Worm (Caenorhabditis elegans) whole organism, late embryonic: Measurements from ENCODE around the gene elp-1.

ENCODE experiments used
- F13H6.1 ChIP-seq: sonication (generic microtip); optimal IDR thresholded peaks from 2 replicates; lab custom pipeline; 2016; ENCODE audit warnings: missing genetic modification characterization, missing compliant biosample characterization
- K09A11.1 ChIP-seq: sonication (generic microtip); optimal IDR thresholded peaks from 2 replicates; lab custom pipeline; 2017; ENCODE audit warnings: antibody characterized with exemption, mild to moderate bottlenecking, missing genetic modification characterization, missing compliant biosample characterization; ENCODE audit not compliant: insufficient read depth
- T23F11.4 ChIP-seq: fragments of 200-800 bp; sonication (Bioruptor generic); optimal IDR thresholded peaks from 2 replicates; lab custom pipeline; 2018; ENCODE audit warnings: mild to moderate bottlenecking, missing genetic modification characterization, missing compliant biosample characterization
- Y22D7AL.16 ChIP-seq: sonication (generic microtip); optimal IDR thresholded peaks from 2 replicates; lab custom pipeline; 2016; ENCODE audit warnings: missing genetic modification characterization, missing compliant biosample characterization
- ahr-1 ChIP-seq: sonication (generic microtip); optimal IDR thresholded peaks from 2 replicates; lab custom pipeline; 2016; ENCODE audit warnings: missing genetic modification characterization, missing compliant biosample characterization
- ceh-18 ChIP-seq: sonication (generic microtip); optimal IDR thresholded peaks from 2 replicates; lab custom pipeline; 2016; ENCODE audit warnings: missing genetic modification characterization, missing compliant biosample characterization
- ceh-24 ChIP-seq: sonication (generic microtip); optimal IDR thresholded peaks from 2 replicates; lab custom pipeline; 2016; ENCODE audit warnings: mild to moderate bottlenecking, missing genetic modification characterization, missing compliant biosample characterization
- ceh-30 ChIP-seq: fragments of 150-350 bp; optimal IDR thresholded peaks from 2 replicates; lab custom pipeline; 2014; ENCODE audit warnings: missing biosample characterization, missing genetic modification characterization
- ceh-34 ChIP-seq: sonication (generic microtip); optimal IDR thresholded peaks from 2 replicates; lab custom pipeline; 2016; ENCODE audit warnings: mild to moderate bottlenecking, missing genetic modification characterization, missing compliant biosample characterization
- ceh-45 ChIP-seq: fragments of 200-800 bp; sonication (Bioruptor generic); IDR thresholded peaks from 2 replicates; pipeline ENCODE4 v1.3.6; 2022; ENCODE audit warnings: missing genetic modification reagents, missing genetic modification characterization, missing compliant biosample characterization
- ceh-48 ChIP-seq: sonication (generic microtip); optimal IDR thresholded peaks from 2 replicates; lab custom pipeline; 2016; ENCODE audit warnings: missing genetic modification characterization, inconsistent platforms, missing compliant biosample characterization
- ceh-9 ChIP-seq: sonication (generic microtip); optimal IDR thresholded peaks from 2 replicates; lab custom pipeline; 2016; ENCODE audit warnings: mild to moderate bottlenecking, missing genetic modification characterization, inconsistent platforms, missing compliant biosample characterization
- che-1 ChIP-seq: sonication (generic microtip); optimal IDR thresholded peaks from 2 replicates; lab custom pipeline; 2016; ENCODE audit warnings: mild to moderate bottlenecking, missing genetic modification characterization, missing compliant biosample characterization
- dve-1 ChIP-seq: sonication (generic microtip); optimal IDR thresholded peaks from 2 replicates; lab custom pipeline; 2017; ENCODE audit warnings: antibody characterized with exemption, mild to moderate bottlenecking, missing genetic modification characterization, missing compliant biosample characterization
- ets-4 ChIP-seq: sonication (generic microtip); optimal IDR thresholded peaks from 2 replicates; lab custom pipeline; 2016; ENCODE audit warnings: missing genetic modification characterization, missing compliant biosample characterization
- hlh-30 ChIP-seq: sonication (generic microtip); optimal IDR thresholded peaks from 2 replicates; lab custom pipeline; 2017; ENCODE audit warnings: antibody characterized with exemption, missing genetic modification characterization, missing compliant biosample characterization; ENCODE audit not compliant: insufficient read depth
- lin-11 ChIP-seq: fragments of 200-800 bp; sonication (Bioruptor generic); optimal IDR thresholded peaks from 2 replicates; lab custom pipeline; 2018; ENCODE audit warnings: mild to moderate bottlenecking, missing genetic modification characterization, missing compliant biosample characterization
- madf-2 ChIP-seq: sonication (generic microtip); optimal IDR thresholded peaks from 2 replicates; lab custom pipeline; 2017; ENCODE audit warnings: missing genetic modification characterization, missing compliant biosample characterization
- nfya-1 ChIP-seq: sonication (generic microtip); optimal IDR thresholded peaks from 2 replicates; lab custom pipeline; 2017; ENCODE audit warnings: missing genetic modification characterization, mild to moderate bottlenecking, missing compliant biosample characterization, antibody characterized with exemption, moderate library complexity
- nhr-232 ChIP-seq: sonication (generic microtip); optimal IDR thresholded peaks from 2 replicates; lab custom pipeline; 2016; ENCODE audit warnings: missing genetic modification characterization, missing compliant biosample characterization
- pat-9 ChIP-seq: fragments of 200-800 bp; sonication (Bioruptor generic); optimal IDR thresholded peaks from 2 replicates; lab custom pipeline; 2018; ENCODE audit warnings: mild to moderate bottlenecking, missing genetic modification characterization, moderate library complexity, missing compliant biosample characterization
- pax-1 ChIP-seq: fragments of 150-350 bp; optimal IDR thresholded peaks from 2 replicates; lab custom pipeline; 2014; ENCODE audit warnings: missing biosample characterization, missing genetic modification characterization
- pha-2 ChIP-seq: sonication (generic microtip); optimal IDR thresholded peaks from 2 replicates; lab custom pipeline; 2017; ENCODE audit warnings: mild to moderate bottlenecking, missing genetic modification characterization, missing compliant biosample characterization
- pqm-1 ChIP-seq: sonication (generic microtip); optimal IDR thresholded peaks from 2 replicates; lab custom pipeline; 2016; ENCODE audit warnings: missing genetic modification characterization, missing compliant biosample characterization
- pros-1 ChIP-seq: fragments of 150-350 bp; optimal IDR thresholded peaks from 2 replicates; lab custom pipeline; 2014; ENCODE audit warnings: missing biosample characterization, missing genetic modification reagents, missing genetic modification characterization
- rnt-1 ChIP-seq: sonication (generic microtip); optimal IDR thresholded peaks from 2 replicates; lab custom pipeline; 2016; ENCODE audit warnings: missing genetic modification characterization, missing compliant biosample characterization
- syd-9 ChIP-seq: sonication (generic microtip); optimal IDR thresholded peaks from 2 replicates; lab custom pipeline; 2016; ENCODE audit warnings: mild to moderate bottlenecking, missing genetic modification characterization, moderate library complexity, missing compliant biosample characterization
- unc-42 ChIP-seq: sonication (generic microtip); optimal IDR thresholded peaks from 2 replicates; lab custom pipeline; 2016; ENCODE audit warnings: missing genotype, missing genetic modification characterization, missing compliant biosample characterization
- unc-55 ChIP-seq: sonication (generic microtip); optimal IDR thresholded peaks from 2 replicates; lab custom pipeline; 2017; ENCODE audit warnings: missing biosample characterization, missing genetic modification reagents, missing genetic modification characterization
- unc-86 ChIP-seq: sonication (generic microtip); optimal IDR thresholded peaks from 2 replicates; lab custom pipeline; 2016; ENCODE audit warnings: missing genetic modification characterization, missing compliant biosample characterization
- zip-5 ChIP-seq: sonication (generic microtip); optimal IDR thresholded peaks from 2 replicates; lab custom pipeline; 2016; ENCODE audit warnings: missing genetic modification characterization, missing compliant biosample characterization

Gene elp-1

DNA sequence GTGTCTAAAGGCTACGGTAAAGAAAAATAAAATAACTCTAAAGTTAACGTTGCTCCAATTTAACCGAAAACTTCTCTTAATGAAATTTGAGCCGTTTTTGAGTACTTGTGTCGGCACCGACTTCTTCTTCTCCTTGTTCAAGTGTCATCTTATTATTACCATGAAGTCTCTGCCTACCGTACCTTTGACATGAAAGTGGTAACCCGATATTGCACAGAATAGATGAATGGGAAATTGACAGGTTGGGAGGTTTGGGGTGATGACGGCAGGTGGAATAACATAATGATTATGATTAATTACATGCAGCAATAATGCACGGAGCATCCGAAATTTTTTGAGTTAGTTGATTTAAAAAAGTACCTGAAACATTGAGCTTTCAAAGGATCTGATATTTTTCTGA lies 23.2 kb downstream of the elp-1 start:
- TF ChIP-seq ceh-34 (tag; lab: Kevin White, UChicago): peak; percentile 84
- TF ChIP-seq pqm-1 (tag; lab: Kevin White, UChicago): no peak

DNA sequence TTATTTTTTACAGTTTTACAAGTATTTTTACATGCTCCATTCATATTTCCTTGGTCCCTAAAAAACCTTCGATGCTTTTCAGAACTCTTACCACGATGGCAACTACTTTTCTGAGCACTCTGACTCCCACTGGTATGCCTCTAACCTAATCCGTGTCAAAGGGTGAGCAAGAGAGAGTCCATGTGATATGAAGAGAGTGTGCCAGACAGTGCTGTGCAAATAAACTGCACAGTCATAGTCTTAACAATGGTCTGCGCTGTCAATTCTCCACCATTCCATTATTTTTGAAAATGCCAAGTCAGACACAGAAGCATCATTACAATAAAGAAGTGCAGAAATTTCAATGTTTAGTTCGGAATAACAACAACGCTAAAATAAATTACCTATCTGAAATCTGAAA lies 24.7 kb downstream of the elp-1 start:
- no peak for TF ChIP-seq Y22D7AL.16 (tag; lab: Kevin White, UChicago)
- no peak for TF ChIP-seq ceh-30 (tag; lab: Kevin White, UChicago)

- no peak for TF ChIP-seq ets-4 (tag; lab: Kevin White, UChicago)
- TF ChIP-seq nhr-232 (tag; lab: Kevin White, UChicago): no peak
- no peak for TF ChIP-seq unc-86
- TF ChIP-seq pqm-1 (tag; lab: Kevin White, UChicago): no peak
- no peak for TF ChIP-seq syd-9 (tag; lab: Kevin White, UChicago)
- TF ChIP-seq ceh-18 (tag; lab: Kevin White, UChicago): no peak
- TF ChIP-seq che-1 (tag; lab: Kevin White, UChicago): no peak
- no peak for TF ChIP-seq pha-2
- no peak for TF ChIP-seq rnt-1 (tag; lab: Kevin White, UChicago)
- TF ChIP-seq hlh-30: no peak
- no peak for TF ChIP-seq pros-1
- no peak for TF ChIP-seq dve-1 (tag; lab: Kevin White, UChicago)
- TF ChIP-seq T23F11.4 (GFP tag; lab: Kevin White, UChicago): no peak
Measured at ce11 chrV:20744290-20744837, 25.6 kb downstream of the elp-1 start, which contains the start of gene dnj-25. dnj-25 (minus strand) TSS chrV:20744346.

ce11 chrV:20739387-20739786 lies 30.6 kb downstream of the elp-1 start:
- TF ChIP-seq pax-1 (tag; lab: Kevin White, UChicago) (no peak), F13H6.1 (tag; lab: Kevin White, UChicago) (no peak), nfya-1 (tag; lab: Kevin White, UChicago) (no peak), ahr-1 (tag; lab: Kevin White, UChicago) (no peak), nhr-232 (tag; lab: Kevin White, UChicago) (no peak), unc-42 (tag; lab: Kevin White, UChicago) (peak; percentile 63), K09A11.1 (tag; lab: Kevin White, UChicago) (no peak)

ce11 chrV:20734658-20735057 lies 35.3 kb downstream of the elp-1 start, which contains the start of gene srxa-6:
srxa-6 (plus strand) TSS chrV:20734958.
- TF ChIP-seq zip-5 (tag; lab: Kevin White, UChicago) (no peak), unc-55 (GFP tag; lab: Kevin White, UChicago) (no peak), ceh-45 (GFP tag; lab: Robert Waterston, UW) (no peak), ceh-34 (tag; lab: Kevin White, UChicago) (no peak), ceh-48 (tag; lab: Kevin White, UChicago) (no peak), pat-9 (tag; lab: Kevin White, UChicago) (no peak), ceh-9 (tag; lab: Kevin White, UChicago) (no peak), F13H6.1 (tag; lab: Kevin White, UChicago) (no peak), ceh-24 (tag; lab: Kevin White, UChicago) (no peak)

DNA sequence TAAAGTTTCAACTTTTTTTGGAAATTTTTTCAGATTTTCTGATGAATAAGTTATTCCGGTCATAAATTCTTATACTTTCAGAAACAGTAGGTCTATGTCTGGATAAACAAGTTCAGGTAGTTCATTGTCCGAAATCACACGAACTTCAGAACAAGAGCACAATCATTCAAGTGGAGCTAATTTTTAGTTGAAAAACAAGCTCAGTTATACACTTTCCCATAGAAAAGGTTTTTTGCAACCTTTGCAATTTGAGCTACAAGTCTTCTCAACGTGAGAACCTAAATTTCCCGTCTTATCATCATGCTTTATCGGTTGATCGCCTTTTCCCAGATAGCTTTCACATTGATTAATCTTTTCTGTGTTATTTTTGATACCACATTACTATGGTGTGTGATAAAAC lies 38.2 kb downstream of the elp-1 start, which contains the start of gene srxa-1:
Gene srxa-1 (plus strand): TSS at position 301 of the 400 bp plus-strand sequence.
- TF ChIP-seq madf-2 (tag; lab: Kevin White, UChicago) (no peak), lin-11 (no peak), rnt-1 (tag; lab: Kevin White, UChicago) (no peak)
